Worm (Caenorhabditis elegans) whole organism, mixed stage, embryonic: ENCODE measurements around the gene Y53C12B.7.

Experiments
- bed-3 ChIP-seq: fragments of 200-800 bp; sonication (Bioruptor generic); optimal IDR thresholded peaks from 3 replicates; lab custom pipeline; 2018; ENCODE audit warnings: mild to moderate bottlenecking, missing genetic modification characterization, moderate library complexity, missing compliant biosample characterization
- blmp-1 ChIP-seq: fragments of 150-350 bp; optimal IDR thresholded peaks from 2 replicates; lab custom pipeline; 2014; ENCODE audit warnings: missing biosample characterization, missing genetic modification characterization
- ceh-39 ChIP-seq: fragments of 150-350 bp; optimal IDR thresholded peaks from 2 replicates; lab custom pipeline; 2014; ENCODE audit warnings: missing biosample characterization, missing genetic modification characterization
- ceh-83 ChIP-seq: fragments of 200-800 bp; sonication (Bioruptor generic); optimal IDR thresholded peaks from 2 replicates; lab custom pipeline; 2018; ENCODE audit warnings: mild to moderate bottlenecking, missing genetic modification characterization, missing compliant biosample characterization
- ces-1 ChIP-seq: fragments of 150-350 bp; optimal IDR thresholded peaks from 2 replicates; lab custom pipeline; 2014; ENCODE audit warnings: missing biosample characterization, missing genetic modification reagents, missing genetic modification characterization
- cnd-1 ChIP-seq: fragments of 200-800 bp; sonication (Bioruptor generic); optimal IDR thresholded peaks from 2 replicates; lab custom pipeline; 2018; ENCODE audit warnings: mild to moderate bottlenecking, missing genetic modification characterization, missing compliant biosample characterization
- drap-1 ChIP-seq: fragments of 200-800 bp; sonication (Bioruptor generic); optimal IDR thresholded peaks from 3 replicates; lab custom pipeline; 2018; ENCODE audit warnings: mild to moderate bottlenecking, missing genetic modification characterization, missing compliant biosample characterization
- elt-1 ChIP-seq: sonication (generic microtip); optimal IDR thresholded peaks from 2 replicates; lab custom pipeline; 2017; ENCODE audit warnings: missing genetic modification characterization, mild to moderate bottlenecking, missing compliant biosample characterization, antibody characterized with exemption, moderate library complexity, borderline replicate concordance; ENCODE audit not compliant: insufficient read depth
- elt-3 ChIP-seq: fragments of 150-350 bp; optimal IDR thresholded peaks from 2 replicates; lab custom pipeline; 2014; ENCODE audit warnings: missing biosample characterization, missing genetic modification characterization
- flh-1 ChIP-seq: fragments of 200-800 bp; sonication (Bioruptor generic); optimal IDR thresholded peaks from 2 replicates; lab custom pipeline; 2018; ENCODE audit warnings: mild to moderate bottlenecking, missing genetic modification characterization, moderate library complexity, missing compliant biosample characterization
- ham-2 ChIP-seq: fragments of 200-800 bp; sonication (Bioruptor generic); optimal IDR thresholded peaks from 2 replicates; lab custom pipeline; 2018; ENCODE audit warnings: mild to moderate bottlenecking, missing genetic modification characterization, missing compliant biosample characterization
- hlh-1 ChIP-seq: fragments of 150-350 bp; optimal IDR thresholded peaks from 2 replicates; lab custom pipeline; 2014; ENCODE audit warnings: missing biosample characterization, missing genetic modification reagents, missing genetic modification characterization
- lin-13 ChIP-seq: fragments of 150-350 bp; optimal IDR thresholded peaks from 2 replicates; lab custom pipeline; 2014; ENCODE audit warnings: missing biosample characterization, missing genetic modification characterization
- lin-32 ChIP-seq: fragments of 200-800 bp; sonication (Bioruptor generic); optimal IDR thresholded peaks from 2 replicates; lab custom pipeline; 2018; ENCODE audit warnings: mild to moderate bottlenecking, missing genetic modification characterization, missing compliant biosample characterization
- lsy-2 ChIP-seq: fragments of 150-350 bp; optimal IDR thresholded peaks from 2 replicates; lab custom pipeline; 2014; ENCODE audit warnings: missing biosample characterization, missing genetic modification characterization
- mab-5 ChIP-seq: fragments of 150-350 bp; optimal IDR thresholded peaks from 2 replicates; lab custom pipeline; 2014; ENCODE audit warnings: missing biosample characterization, missing genetic modification characterization
- mep-1 ChIP-seq: fragments of 150-350 bp; optimal IDR thresholded peaks from 2 replicates; lab custom pipeline; 2017; ENCODE audit warnings: missing biosample characterization, missing genetic modification reagents, missing genetic modification characterization, inconsistent platforms
- mls-2 ChIP-seq: sonication (generic microtip); optimal IDR thresholded peaks from 2 replicates; lab custom pipeline; 2016; ENCODE audit warnings: mild to moderate bottlenecking, missing genetic modification characterization, moderate library complexity, missing compliant biosample characterization
- nhr-12 ChIP-seq: fragments of 150-350 bp; optimal IDR thresholded peaks from 2 replicates; lab custom pipeline; 2014; ENCODE audit warnings: missing biosample characterization, missing genetic modification characterization
- nhr-2 ChIP-seq: fragments of 150-350 bp; optimal IDR thresholded peaks from 2 replicates; lab custom pipeline; 2014; ENCODE audit warnings: missing biosample characterization, missing genetic modification characterization
- nhr-237 ChIP-seq: fragments of 150-350 bp; optimal IDR thresholded peaks from 2 replicates; lab custom pipeline; 2014; ENCODE audit warnings: missing biosample characterization, missing genetic modification characterization
- nhr-28 ChIP-seq: fragments of 150-350 bp; optimal IDR thresholded peaks from 2 replicates; lab custom pipeline; 2014; ENCODE audit warnings: missing biosample characterization, missing genetic modification characterization
- nhr-76 ChIP-seq: sonication (generic microtip); optimal IDR thresholded peaks from 2 replicates; lab custom pipeline; 2017; ENCODE audit warnings: missing biosample characterization, missing genetic modification characterization
- pha-4 ChIP-seq: fragments of 150-350 bp; optimal IDR thresholded peaks from 2 replicates; lab custom pipeline; 2018; ENCODE audit warnings: missing biosample characterization, missing genetic modification reagents, missing genetic modification characterization
- sem-2 ChIP-seq: fragments of 200-800 bp; sonication (Bioruptor generic); optimal IDR thresholded peaks from 2 replicates; lab custom pipeline; 2018; ENCODE audit warnings: mild to moderate bottlenecking, missing genetic modification characterization, missing compliant biosample characterization
- snpc-4 ChIP-seq: fragments of 150-350 bp; optimal IDR thresholded peaks from 2 replicates; lab custom pipeline; 2014; ENCODE audit warnings: missing biosample characterization, missing genetic modification characterization
- tbx-8 ChIP-seq: fragments of 200-800 bp; sonication (Bioruptor generic); optimal IDR thresholded peaks from 2 replicates; lab custom pipeline; 2018; ENCODE audit warnings: mild to moderate bottlenecking, missing genetic modification characterization, moderate library complexity, missing compliant biosample characterization
- unc-120 ChIP-seq: sonication (generic microtip); optimal IDR thresholded peaks from 2 replicates; lab custom pipeline; 2017; ENCODE audit warnings: missing genetic modification characterization, missing compliant biosample characterization; ENCODE audit not compliant: poor library complexity, severe bottlenecking
- unc-62 ChIP-seq: fragments of 150-350 bp; optimal IDR thresholded peaks from 2 replicates; lab custom pipeline; 2014; ENCODE audit warnings: missing biosample characterization, missing genetic modification reagents, missing genetic modification characterization
- zip-8 ChIP-seq: fragments of 150-350 bp; optimal IDR thresholded peaks from 2 replicates; lab custom pipeline; 2014; ENCODE audit warnings: missing biosample characterization, missing genetic modification characterization
- ztf-11 ChIP-seq: fragments of 150-350 bp; optimal IDR thresholded peaks from 2 replicates; lab custom pipeline; 2014; ENCODE audit warnings: missing biosample characterization, missing genetic modification characterization

The Y53C12B.7 gene

DNA sequence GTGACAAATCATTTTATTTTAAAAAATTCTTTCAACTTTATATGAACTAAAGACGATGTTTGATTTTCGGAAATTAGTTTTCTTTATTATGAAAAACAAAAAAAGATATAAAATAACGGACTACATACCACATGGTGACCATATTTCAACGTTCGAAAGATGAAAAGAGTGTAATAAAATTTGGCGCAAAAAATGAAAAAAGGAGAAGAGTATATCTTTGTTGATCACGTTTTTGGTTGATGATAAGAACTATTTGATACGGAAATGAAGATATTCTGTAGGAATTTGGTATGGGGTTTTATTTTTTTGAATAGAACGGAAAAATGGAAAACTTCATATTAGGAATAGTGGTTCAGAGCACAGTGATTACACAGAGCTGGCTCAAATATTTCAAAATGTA is at the start of gene Y53C12B.7:
TSS of gene Y53C12B.7 (minus strand) at position 163 of the 400 bp plus-strand sequence.
- TF ChIP-seq unc-120 (tag; lab: Kevin White, UChicago): no peak
- no peak for TF ChIP-seq drap-1 (GFP tag; lab: Kevin White, UChicago)
- TF ChIP-seq nhr-12 (tag; lab: Kevin White, UChicago): no peak
- TF ChIP-seq elt-3 (tag; lab: Kevin White, UChicago): no peak
- TF ChIP-seq nhr-2 (tag; lab: Kevin White, UChicago): no peak
- no peak for TF ChIP-seq nhr-237 (tag; lab: Kevin White, UChicago)
- TF ChIP-seq unc-62 (GFP tag; lab: Kevin White, UChicago): no peak
- no peak for TF ChIP-seq bed-3 (GFP tag; lab: Kevin White, UChicago)

- TF ChIP-seq elt-3 (tag; lab: Kevin White, UChicago): no peak
- no peak for TF ChIP-seq lin-32 (GFP tag; lab: Kevin White, UChicago)
- no peak for TF ChIP-seq sem-2 (GFP tag; lab: Kevin White, UChicago)
- TF ChIP-seq bed-3 (GFP tag; lab: Kevin White, UChicago): no peak
- no peak for TF ChIP-seq tbx-8 (GFP tag; lab: Kevin White, UChicago)
- TF ChIP-seq lin-13 (tag; lab: Kevin White, UChicago): no peak
- TF ChIP-seq lsy-2 (tag; lab: Kevin White, UChicago): no peak
- no peak for TF ChIP-seq mls-2 (tag; lab: Kevin White, UChicago)
- TF ChIP-seq nhr-76 (tag; lab: Kevin White, UChicago): no peak
- TF ChIP-seq flh-1 (GFP tag; lab: Kevin White, UChicago): no peak
- no peak for TF ChIP-seq ceh-39 (tag; lab: Kevin White, UChicago)
- no peak for TF ChIP-seq blmp-1 (tag; lab: Kevin White, UChicago)
- no peak for TF ChIP-seq nhr-28
- TF ChIP-seq unc-120 (tag; lab: Kevin White, UChicago): no peak
- TF ChIP-seq nhr-2 (tag; lab: Kevin White, UChicago): no peak
- no peak for TF ChIP-seq nhr-237 (tag; lab: Kevin White, UChicago)
- no peak for TF ChIP-seq unc-62 (GFP tag; lab: Kevin White, UChicago)
These were observed 49.6 kb upstream of the Y53C12B.7 start, which contains the start of gene cyp-13A6 for ce11 chrII:9802642-9803041. Gene cyp-13A6 (minus strand): TSS chrII:9802821.

ce11 chrII:9800251-9800650 is 47.2 kb upstream of the Y53C12B.7 start, which contains the start of gene cyp-13A5:
Gene cyp-13A5 (minus strand): TSS chrII:9800362.
- TF ChIP-seq nhr-237 (tag; lab: Kevin White, UChicago) (no peak), hlh-1 (tag; lab: Kevin White, UChicago) (no peak), nhr-12 (tag; lab: Kevin White, UChicago) (no peak), mep-1 (tag; lab: Kevin White, UChicago) (no peak), pha-4 (tag; lab: Kevin White, UChicago) (no peak)
- TF ChIP-seq, all 35 proteins: peak for 0

DNA sequence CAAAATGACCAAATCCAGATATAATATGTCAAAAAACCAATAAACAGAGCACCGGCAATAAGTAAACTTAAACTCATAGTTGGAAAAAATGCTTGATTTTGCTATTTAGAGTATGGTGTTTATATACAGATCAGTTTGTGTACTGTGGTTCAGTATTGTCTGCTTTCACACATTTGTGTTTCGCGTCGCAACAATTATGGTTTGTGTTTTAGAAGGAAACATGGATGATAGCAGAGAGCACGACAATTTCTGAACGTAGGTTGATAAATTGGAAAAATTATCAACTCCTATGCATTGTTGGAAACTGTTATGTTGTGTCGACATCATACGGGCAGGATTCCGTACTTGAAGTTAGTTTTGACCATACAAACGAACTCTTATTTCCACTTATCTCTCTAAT is 44.6 kb upstream of the Y53C12B.7 start, which contains the start of gene cyp-13A4:
TSS of gene cyp-13A4 (minus strand) at position 77 of the 400 bp plus-strand sequence.
- TF ChIP-seq nhr-12 (tag; lab: Kevin White, UChicago): no peak
- no peak for TF ChIP-seq mab-5
- no peak for TF ChIP-seq snpc-4
- TF ChIP-seq ceh-39 (tag; lab: Kevin White, UChicago): no peak
- no peak for TF ChIP-seq ham-2 (GFP tag; lab: Kevin White, UChicago)
- TF ChIP-seq tbx-8 (GFP tag; lab: Kevin White, UChicago): no peak
- TF ChIP-seq ztf-11: no peak
- TF ChIP-seq mls-2 (tag; lab: Kevin White, UChicago): no peak
- no peak for TF ChIP-seq blmp-1 (tag; lab: Kevin White, UChicago)
- no peak for TF ChIP-seq lsy-2 (tag; lab: Kevin White, UChicago)
- no peak for TF ChIP-seq nhr-28
- TF ChIP-seq zip-8 (tag; lab: Kevin White, UChicago): no peak
- no peak for TF ChIP-seq bed-3 (GFP tag; lab: Kevin White, UChicago)
- no peak for TF ChIP-seq elt-3 (tag; lab: Kevin White, UChicago)
- no peak for TF ChIP-seq elt-1 (tag; lab: Kevin White, UChicago)
- TF ChIP-seq, all 35 proteins: peak for 0

ce11 chrII:9793197-9793596 is 40.2 kb upstream of the Y53C12B.7 start, which contains the start of gene cyp-13A3:
Gene cyp-13A3 (minus strand): TSS chrII:9793297.
- TF ChIP-seq elt-1 (tag; lab: Kevin White, UChicago) (no peak), tbx-8 (GFP tag; lab: Kevin White, UChicago) (no peak), sem-2 (GFP tag; lab: Kevin White, UChicago) (no peak), ces-1 (GFP tag; lab: Kevin White, UChicago) (no peak), bed-3 (GFP tag; lab: Kevin White, UChicago) (no peak), mab-5 (no peak), cnd-1 (tag; lab: Kevin White, UChicago) (no peak), elt-3 (tag; lab: Kevin White, UChicago) (no peak), nhr-12 (tag; lab: Kevin White, UChicago) (no peak), ceh-83 (GFP tag; lab: Kevin White, UChicago) (no peak), hlh-1 (tag; lab: Kevin White, UChicago) (no peak), unc-120 (tag; lab: Kevin White, UChicago) (no peak), lin-32 (GFP tag; lab: Kevin White, UChicago) (no peak), ceh-39 (tag; lab: Kevin White, UChicago) (no peak), drap-1 (GFP tag; lab: Kevin White, UChicago) (no peak), lin-13 (tag; lab: Kevin White, UChicago) (no peak), ham-2 (GFP tag; lab: Kevin White, UChicago) (no peak), zip-8 (tag; lab: Kevin White, UChicago) (no peak)
- TF ChIP-seq, all 35 proteins: peak for 0
